Worm (Caenorhabditis elegans) whole organism, L2 larva: ENCODE results near the gene gmn-1.

ENCODE experiments used
- mab-5 ChIP-seq: fragments of 150-350 bp; optimal IDR thresholded peaks from 2 replicates; lab custom pipeline; 2014; ENCODE audit warnings: missing biosample characterization, missing genetic modification characterization
- ztf-11 ChIP-seq: sonication (generic microtip); optimal IDR thresholded peaks from 2 replicates; lab custom pipeline; 2017; ENCODE audit warnings: missing biosample characterization, missing genetic modification characterization

DNA sequence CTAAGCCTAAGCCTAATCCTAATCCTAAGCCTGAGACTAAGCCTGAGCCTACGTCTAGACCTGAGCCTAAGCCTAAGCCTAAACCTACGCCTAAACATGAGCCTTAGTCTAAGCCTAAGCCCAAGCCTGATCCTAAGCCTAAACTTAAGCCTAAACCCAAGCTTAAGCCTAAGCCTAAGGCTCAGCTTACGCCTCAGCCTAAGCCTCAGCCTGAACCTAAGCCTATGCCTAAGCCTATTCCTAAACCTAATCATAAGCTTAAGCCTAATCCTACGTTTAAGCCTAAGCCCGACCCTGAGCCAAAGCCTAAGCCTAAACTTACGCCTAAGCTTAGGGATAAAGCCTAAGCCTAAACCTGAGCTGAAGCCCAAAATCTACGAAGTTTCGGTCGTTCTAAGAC, 5.1 kb upstream of the gmn-1 start:
- TF ChIP-seq mab-5 (tag; lab: Kevin White, UChicago) = no peak
- no peak for TF ChIP-seq ztf-11 (tag; lab: Kevin White, UChicago)
